Worm (Caenorhabditis elegans) whole organism, late embryonic: Measurements from ENCODE around the gene ddl-3.
A peak's percentile ranks its signal among the peaks of the same experiment; 100 is the strongest.

Source experiments
- C38D4.7 ChIP-seq: fragments of 200-800 bp; sonication (Bioruptor generic); optimal IDR thresholded peaks from 2 replicates; lab custom pipeline; 2018; ENCODE audit warnings: mild to moderate bottlenecking, missing genetic modification characterization, moderate library complexity, missing compliant biosample characterization
- F13H6.1 ChIP-seq: sonication (generic microtip); optimal IDR thresholded peaks from 2 replicates; lab custom pipeline; 2016; ENCODE audit warnings: missing genetic modification characterization, missing compliant biosample characterization
- ama-1 ChIP-seq: fragments of 150-350 bp; optimal IDR thresholded peaks from 2 replicates; lab custom pipeline; 2014
- ceh-18 ChIP-seq: sonication (generic microtip); optimal IDR thresholded peaks from 2 replicates; lab custom pipeline; 2016; ENCODE audit warnings: missing genetic modification characterization, missing compliant biosample characterization
- ceh-22 ChIP-seq: sonication (generic microtip); optimal IDR thresholded peaks from 2 replicates; lab custom pipeline; 2017; ENCODE audit warnings: missing biosample characterization, missing genetic modification characterization
- ceh-31 ChIP-seq: sonication (generic microtip); optimal IDR thresholded peaks from 2 replicates; lab custom pipeline; 2016; ENCODE audit warnings: missing genetic modification characterization, missing compliant biosample characterization
- ceh-34 ChIP-seq: sonication (generic microtip); optimal IDR thresholded peaks from 2 replicates; lab custom pipeline; 2016; ENCODE audit warnings: mild to moderate bottlenecking, missing genetic modification characterization, missing compliant biosample characterization
- ceh-45 ChIP-seq: fragments of 200-800 bp; sonication (Bioruptor generic); IDR thresholded peaks from 2 replicates; pipeline ENCODE4 v1.3.6; 2022; ENCODE audit warnings: missing genetic modification reagents, missing genetic modification characterization, missing compliant biosample characterization
- ceh-48 ChIP-seq: sonication (generic microtip); optimal IDR thresholded peaks from 2 replicates; lab custom pipeline; 2016; ENCODE audit warnings: missing genetic modification characterization, inconsistent platforms, missing compliant biosample characterization
- ceh-6 ChIP-seq: fragments of 200-800 bp; sonication (Bioruptor generic); optimal IDR thresholded peaks from 2 replicates; lab custom pipeline; 2018; ENCODE audit warnings: mild to moderate bottlenecking, missing genetic modification characterization, missing compliant biosample characterization
- che-1 ChIP-seq: sonication (generic microtip); optimal IDR thresholded peaks from 2 replicates; lab custom pipeline; 2016; ENCODE audit warnings: mild to moderate bottlenecking, missing genetic modification characterization, missing compliant biosample characterization
- dmd-4 ChIP-seq: sonication (generic microtip); optimal IDR thresholded peaks from 2 replicates; lab custom pipeline; 2016; ENCODE audit warnings: borderline replicate concordance, missing genetic modification characterization, missing compliant biosample characterization
- dve-1 ChIP-seq: sonication (generic microtip); optimal IDR thresholded peaks from 2 replicates; lab custom pipeline; 2017; ENCODE audit warnings: antibody characterized with exemption, mild to moderate bottlenecking, missing genetic modification characterization, missing compliant biosample characterization
- elt-4 ChIP-seq: sonication (generic microtip); optimal IDR thresholded peaks from 2 replicates; lab custom pipeline; 2016; ENCODE audit warnings: missing genetic modification characterization, missing compliant biosample characterization
- ets-4 ChIP-seq: sonication (generic microtip); optimal IDR thresholded peaks from 2 replicates; lab custom pipeline; 2016; ENCODE audit warnings: missing genetic modification characterization, missing compliant biosample characterization
- fax-1 ChIP-seq: sonication (generic microtip); optimal IDR thresholded peaks from 2 replicates; lab custom pipeline; 2016; ENCODE audit warnings: missing genotype, missing genetic modification characterization, missing compliant biosample characterization
- fkh-10 ChIP-seq: fragments of 150-350 bp; optimal IDR thresholded peaks from 2 replicates; lab custom pipeline; 2014; ENCODE audit warnings: missing biosample characterization, missing genetic modification reagents, missing genetic modification characterization
- fkh-6 ChIP-seq: sonication (generic microtip); optimal IDR thresholded peaks from 2 replicates; lab custom pipeline; 2016; ENCODE audit warnings: missing genetic modification characterization, missing compliant biosample characterization
- gmeb-2 ChIP-seq: sonication (generic microtip); optimal IDR thresholded peaks from 2 replicates; lab custom pipeline; 2016; ENCODE audit warnings: missing genetic modification characterization, inconsistent platforms, missing compliant biosample characterization
- hlh-13 ChIP-seq: fragments of 200-800 bp; sonication (Bioruptor generic); optimal IDR thresholded peaks from 2 replicates; lab custom pipeline; 2018; ENCODE audit warnings: mild to moderate bottlenecking, missing genetic modification characterization, missing compliant biosample characterization
- hlh-30 ChIP-seq: sonication (generic microtip); optimal IDR thresholded peaks from 2 replicates; lab custom pipeline; 2017; ENCODE audit warnings: antibody characterized with exemption, missing genetic modification characterization, missing compliant biosample characterization; ENCODE audit not compliant: insufficient read depth
- hlh-6 ChIP-seq: sonication (generic microtip); optimal IDR thresholded peaks from 2 replicates; lab custom pipeline; 2016; ENCODE audit warnings: missing genotype, missing genetic modification characterization, missing compliant biosample characterization
- hlh-8 ChIP-seq: sonication (generic microtip); optimal IDR thresholded peaks from 2 replicates; lab custom pipeline; 2016; ENCODE audit warnings: missing genotype, missing genetic modification characterization, missing compliant biosample characterization
- lim-6 ChIP-seq: sonication (generic microtip); optimal IDR thresholded peaks from 2 replicates; lab custom pipeline; 2016; ENCODE audit warnings: missing genetic modification characterization, missing compliant biosample characterization
- lin-11 ChIP-seq: fragments of 200-800 bp; sonication (Bioruptor generic); optimal IDR thresholded peaks from 2 replicates; lab custom pipeline; 2018; ENCODE audit warnings: mild to moderate bottlenecking, missing genetic modification characterization, missing compliant biosample characterization
- madf-2 ChIP-seq: sonication (generic microtip); optimal IDR thresholded peaks from 2 replicates; lab custom pipeline; 2017; ENCODE audit warnings: missing genetic modification characterization, missing compliant biosample characterization
- nhr-11 ChIP-seq: fragments of 150-350 bp; optimal IDR thresholded peaks from 2 replicates; lab custom pipeline; 2014; ENCODE audit warnings: missing biosample characterization, missing genetic modification characterization
- nhr-232 ChIP-seq: sonication (generic microtip); optimal IDR thresholded peaks from 2 replicates; lab custom pipeline; 2016; ENCODE audit warnings: missing genetic modification characterization, missing compliant biosample characterization
- npax-4 ChIP-seq: sonication (generic microtip); optimal IDR thresholded peaks from 2 replicates; lab custom pipeline; 2016; ENCODE audit warnings: missing genetic modification characterization, missing compliant biosample characterization
- odd-2 ChIP-seq: sonication (generic microtip); optimal IDR thresholded peaks from 2 replicates; lab custom pipeline; 2017; ENCODE audit warnings: antibody characterized with exemption, mild to moderate bottlenecking, missing genetic modification characterization, missing compliant biosample characterization
- pag-3 ChIP-seq: sonication (generic microtip); optimal IDR thresholded peaks from 2 replicates; lab custom pipeline; 2016; ENCODE audit warnings: missing compliant biosample characterization, missing genetic modification characterization, borderline replicate concordance
- pha-2 ChIP-seq: sonication (generic microtip); optimal IDR thresholded peaks from 2 replicates; lab custom pipeline; 2017; ENCODE audit warnings: mild to moderate bottlenecking, missing genetic modification characterization, missing compliant biosample characterization
- ref-2 ChIP-seq: sonication (generic microtip); optimal IDR thresholded peaks from 2 replicates; lab custom pipeline; 2016; ENCODE audit warnings: missing genetic modification characterization, missing compliant biosample characterization
- rnt-1 ChIP-seq: sonication (generic microtip); optimal IDR thresholded peaks from 2 replicates; lab custom pipeline; 2016; ENCODE audit warnings: missing genetic modification characterization, missing compliant biosample characterization
- sdc-2 ChIP-seq: sonication (generic microtip); optimal IDR thresholded peaks from 2 replicates; lab custom pipeline; 2016; ENCODE audit warnings: missing genotype, missing genetic modification characterization, missing compliant biosample characterization
- tbx-2 ChIP-seq: sonication (generic microtip); optimal IDR thresholded peaks from 2 replicates; lab custom pipeline; 2016; ENCODE audit warnings: missing genetic modification characterization, missing compliant biosample characterization
- tbx-7 ChIP-seq: sonication (generic microtip); optimal IDR thresholded peaks from 2 replicates; lab custom pipeline; 2016; ENCODE audit warnings: missing genotype, missing genetic modification characterization, missing compliant biosample characterization
- ttx-3 ChIP-seq: sonication (generic microtip); optimal IDR thresholded peaks from 2 replicates; lab custom pipeline; 2016; ENCODE audit warnings: missing genetic modification reagents, missing genetic modification characterization, missing compliant biosample characterization
- unc-3 ChIP-seq, 2 experiments: fragments of 200-800 bp in 1 of 2; sonication (Bioruptor generic) in 1 of 2; sonication (generic microtip) in 1 of 2; conservative IDR thresholded peaks in 1 of 2; optimal IDR thresholded peaks in 1 of 2; 2 replicates each; pipeline versions ENCODE4 v1.3.6 to Lab custom; 2016 to 2022; ENCODE audit warnings: missing compliant biosample characterization in 2 of 2, missing genetic modification characterization in 2 of 2, missing genetic modification reagents in 1 of 2
- unc-42 ChIP-seq: sonication (generic microtip); optimal IDR thresholded peaks from 2 replicates; lab custom pipeline; 2016; ENCODE audit warnings: missing genotype, missing genetic modification characterization, missing compliant biosample characterization
- unc-55 ChIP-seq: sonication (generic microtip); optimal IDR thresholded peaks from 2 replicates; lab custom pipeline; 2017; ENCODE audit warnings: missing biosample characterization, missing genetic modification reagents, missing genetic modification characterization
- unc-86 ChIP-seq: sonication (generic microtip); optimal IDR thresholded peaks from 2 replicates; lab custom pipeline; 2016; ENCODE audit warnings: missing genetic modification characterization, missing compliant biosample characterization
- zip-5 ChIP-seq: sonication (generic microtip); optimal IDR thresholded peaks from 2 replicates; lab custom pipeline; 2016; ENCODE audit warnings: missing genetic modification characterization, missing compliant biosample characterization

ddl-3 gene

ce11 chrII:14357936-14358416 is 13.7 kb upstream of the ddl-3 start, which contains the start of the genes agl-1 and pfs-2 (continued):
- peak; percentile 10 for TF ChIP-seq unc-42 (tag; lab: Kevin White, UChicago)
- no peak for TF ChIP-seq unc-3 (GFP tag; conservative IDR thresholded peaks at IDR 0.05; lab: Robert Waterston, UW)
- no peak for TF ChIP-seq unc-3 (tag; optimal IDR thresholded peaks at IDR 0.05; lab: Kevin White, UChicago)
- TF ChIP-seq fkh-10 (GFP tag; lab: Kevin White, UChicago), result no peak
- no peak for TF ChIP-seq npax-4 (tag; lab: Kevin White, UChicago)
- TF ChIP-seq sdc-2 (tag; lab: Kevin White, UChicago), result no peak
- peak; percentile 21 for TF ChIP-seq rnt-1
- TF ChIP-seq fkh-6 (tag; lab: Kevin White, UChicago), result no peak
- TF ChIP-seq ets-4 (tag; lab: Kevin White, UChicago), result no peak
- peak; percentile 21 for TF ChIP-seq madf-2 (tag; lab: Kevin White, UChicago)
- no peak for TF ChIP-seq ceh-34
- TF ChIP-seq ceh-6, result no peak
- TF ChIP-seq ref-2, result peak; percentile 7
- no peak for TF ChIP-seq ceh-22 (tag; lab: Kevin White, UChicago)
- no peak for TF ChIP-seq zip-5
- TF ChIP-seq nhr-232 (tag; lab: Kevin White, UChicago), result no peak
- no peak for TF ChIP-seq hlh-13 (GFP tag; lab: Kevin White, UChicago)
- TF ChIP-seq pag-3 (tag; lab: Kevin White, UChicago), result no peak
- TF ChIP-seq fax-1 (tag; lab: Kevin White, UChicago), result peak; percentile 11
- TF ChIP-seq dve-1, result no peak
- TF ChIP-seq dmd-4 (tag; lab: Kevin White, UChicago), result no peak
- peak; percentile 41 for TF ChIP-seq ceh-31 (tag; lab: Kevin White, UChicago)
- TF ChIP-seq nhr-11 (tag; lab: Kevin White, UChicago), result no peak
- no peak for TF ChIP-seq ama-1 (lab: Kevin White, UChicago)
- TF ChIP-seq ceh-18 (tag; lab: Kevin White, UChicago), result peak; percentile 64
- TF ChIP-seq unc-86, result peak; percentile 21
- TF ChIP-seq tbx-7, result no peak
- no peak for TF ChIP-seq C38D4.7
- TF ChIP-seq hlh-30, result peak; percentile 43

- TF ChIP-seq che-1 (no peak), tbx-7 (no peak), lim-6 (tag; lab: Kevin White, UChicago) (no peak), lin-11 (tag; lab: Kevin White, UChicago) (no peak), ref-2 (no peak), pha-2 (no peak), ceh-34 (no peak), unc-55 (GFP tag; lab: Kevin White, UChicago) (no peak), fkh-6 (tag; lab: Kevin White, UChicago) (no peak), ttx-3 (tag; lab: Kevin White, UChicago) (no peak), ceh-48 (tag; lab: Kevin White, UChicago) (no peak), hlh-6 (tag; lab: Kevin White, UChicago) (no peak)
Measured at ce11 chrII:14351352-14351751, 7.1 kb upstream of the ddl-3 start.

- TF ChIP-seq gmeb-2 (tag; lab: Kevin White, UChicago) (no peak), tbx-2 (tag; lab: Kevin White, UChicago) (no peak), hlh-8 (tag; lab: Kevin White, UChicago) (no peak), ets-4 (tag; lab: Kevin White, UChicago) (no peak), F13H6.1 (tag; lab: Kevin White, UChicago) (no peak), pag-3 (tag; lab: Kevin White, UChicago) (no peak), madf-2 (tag; lab: Kevin White, UChicago) (no peak), ceh-18 (tag; lab: Kevin White, UChicago) (no peak), elt-4 (no peak), odd-2 (tag; lab: Kevin White, UChicago) (no peak), unc-55 (GFP tag; lab: Kevin White, UChicago) (no peak), ceh-45 (GFP tag; lab: Robert Waterston, UW) (no peak), ceh-6 (no peak)
- TF ChIP-seq, all 69 proteins: peak for 0
Measured at ce11 chrII:14350768-14351167, 6.5 kb upstream of the ddl-3 start.
